ENCODE assay signal across 1 fruit fly cellular context in genomic region chr3R:26014262-26014833, dm6.
TF ChIP-seq lines count a peak whose summit lies in the region.

Gene Kaz-m1 (plus strand): TSS chr3R:26014721.

TF ChIP-seq in whole organism, embryonic, 481 proteins besides CTCF, POLR2A, EP300 and RAD21 (continued from another document and continues in another):
- TF ChIP-seq chm (GFP tag; IDR thresholded peaks at IDR 0.05; lab: Robert Waterston, UW) (no peak), CG13775 (GFP tag; optimal IDR thresholded peaks at IDR 0.05; lab: Kevin White, UChicago) (peak; percentile 7), Sox102F (GFP tag; optimal IDR thresholded peaks at IDR 0.05; lab: Kevin White, UChicago) (peak; percentile 63), CG7745 (tag; optimal IDR thresholded peaks at IDR 0.05; lab: Kevin White, UChicago) (no peak), dysf (GFP tag; IDR thresholded peaks at IDR 0.05; lab: Robert Waterston, UW) (no peak; the same call in 2 of the 3 replicates), Ets65A (GFP tag; lab: Kevin White, UChicago) (no peak), cato (GFP tag; optimal IDR thresholded peaks at IDR 0.05; lab: Kevin White, UChicago; ENCODE audit: borderline replicate concordance) (no peak), Doc2 (GFP tag; IDR thresholded peaks at IDR 0.05; lab: Robert Waterston, UW) (no peak), ERR (GFP tag; optimal IDR thresholded peaks at IDR 0.05; lab: Kevin White, UChicago) (no peak), CG11504 (tag; optimal IDR thresholded peaks at IDR 0.05; lab: Kevin White, UChicago) (peak; percentile 72), CG30020 (tag; optimal IDR thresholded peaks at IDR 0.05; lab: Kevin White, UChicago) (peak; percentile 4), CG6654 (GFP tag; optimal IDR thresholded peaks at IDR 0.05; lab: Kevin White, UChicago) (no peak), nom (GFP tag; optimal IDR thresholded peaks at IDR 0.05; lab: Kevin White, UChicago) (no peak), CG7357 (GFP tag; IDR thresholded peaks at IDR 0.05; lab: Robert Waterston, UW) (no peak), E2f2 (GFP tag; IDR thresholded peaks at IDR 0.05; lab: Robert Waterston, UW) (no peak), fd64A (GFP tag; optimal IDR thresholded peaks at IDR 0.05; lab: Kevin White, UChicago) (no peak), CG3407 (GFP tag; optimal IDR thresholded peaks at IDR 0.05; lab: Kevin White, UChicago) (peak; percentile 14), CG2116 (GFP tag; optimal IDR thresholded peaks at IDR 0.05; lab: Kevin White, UChicago) (no peak), Trl (optimal IDR thresholded peaks at IDR 0.05; lab: Kevin White, UChicago) (no peak), Trl (GFP tag; optimal IDR thresholded peaks at IDR 0.05; lab: Kevin White, UChicago) (no peak), pnt (GFP tag; optimal IDR thresholded peaks at IDR 0.05; lab: Kevin White, UChicago) (no peak), CG12659 (GFP tag; optimal IDR thresholded peaks at IDR 0.05; lab: Kevin White, UChicago) (peak; percentile 22), CkIIα-i1 (GFP tag; IDR thresholded peaks at IDR 0.05; lab: Robert Waterston, UW) (no peak), al (GFP tag; IDR thresholded peaks at IDR 0.05; lab: Robert Waterston, UW) (peak; percentile 32; the same call in 1 of the 2 replicates), Med (GFP tag; lab: Kevin White, UChicago) (peak; percentile 39), gsb-n (tag; optimal IDR thresholded peaks at IDR 0.05; lab: Kevin White, UChicago) (peak; percentile 57), CG11085 (GFP tag; IDR thresholded peaks at IDR 0.05; lab: Robert Waterston, UW) (no peak), grau (tag; optimal IDR thresholded peaks at IDR 0.05; lab: Kevin White, UChicago) (peak; percentile 75), Adf1 (GFP tag; IDR thresholded peaks at IDR 0.05; lab: Robert Waterston, UW) (no peak), CG15696 (tag; optimal IDR thresholded peaks at IDR 0.05; lab: Kevin White, UChicago) (peak; percentile 51), YL-1 (GFP tag; optimal IDR thresholded peaks at IDR 0.05; lab: Kevin White, UChicago) (no peak), ac (GFP tag; optimal IDR thresholded peaks at IDR 0.05; lab: Kevin White, UChicago) (no peak), eyg (GFP tag; optimal IDR thresholded peaks at IDR 0.05; lab: Kevin White, UChicago) (no peak), fd96Cb (tag; optimal IDR thresholded peaks at IDR 0.05; lab: Kevin White, UChicago) (peak; percentile 61), CG13894 (tag; optimal IDR thresholded peaks at IDR 0.05; lab: Kevin White, UChicago) (peak; percentile 21), CG31388 (GFP tag; optimal IDR thresholded peaks at IDR 0.05; lab: Kevin White, UChicago) (no peak), tgo (GFP tag; IDR thresholded peaks at IDR 0.05; lab: Robert Waterston, UW) (no peak; the same call in 2 of the 3 replicates), Mes4 (GFP tag; optimal IDR thresholded peaks at IDR 0.05; lab: Kevin White, UChicago) (no peak), pita (GFP tag; optimal IDR thresholded peaks at IDR 0.05; lab: Kevin White, UChicago) (no peak), Hr3 (GFP tag; optimal IDR thresholded peaks at IDR 0.05; lab: Kevin White, UChicago) (no peak), dm (GFP tag; optimal IDR thresholded peaks at IDR 0.05; lab: Kevin White, UChicago) (no peak), Asciz (GFP tag; optimal IDR thresholded peaks at IDR 0.05; lab: Kevin White, UChicago) (no peak), CG1792 (GFP tag; optimal IDR thresholded peaks at IDR 0.05; lab: Kevin White, UChicago) (no peak), amos (GFP tag; IDR thresholded peaks at IDR 0.05; lab: Robert Waterston, UW; ENCODE audit: partially characterized antibody) (no peak), Deaf1 (tag; optimal IDR thresholded peaks at IDR 0.05; lab: Kevin White, UChicago) (peak; percentile 56), Jarid2 (GFP tag; optimal IDR thresholded peaks at IDR 0.05; lab: Kevin White, UChicago) (no peak), sc (optimal IDR thresholded peaks at IDR 0.05; lab: Kevin White, UChicago) (no peak), sc (GFP tag; optimal IDR thresholded peaks at IDR 0.05; lab: Kevin White, UChicago) (peak; percentile 6), jumu (GFP tag; optimal IDR thresholded peaks at IDR 0.05; lab: Kevin White, UChicago) (no peak), ase (GFP tag; IDR thresholded peaks at IDR 0.05; lab: Robert Waterston, UW) (no peak), CG34376 (GFP tag; optimal IDR thresholded peaks at IDR 0.05; lab: Kevin White, UChicago) (no peak), D (optimal IDR thresholded peaks at IDR 0.05; lab: Kevin White, UChicago) (no peak), D (GFP tag; optimal IDR thresholded peaks at IDR 0.05; lab: Kevin White, UChicago) (peak; percentile 17), CG17568 (GFP tag; optimal IDR thresholded peaks at IDR 0.05; lab: Kevin White, UChicago) (no peak), CG33213 (GFP tag; optimal IDR thresholded peaks at IDR 0.05; lab: Kevin White, UChicago) (no peak), Gug (GFP tag; IDR thresholded peaks at IDR 0.05; lab: Robert Waterston, UW) (no peak), BEAF-32 (GFP tag; optimal IDR thresholded peaks at IDR 0.05; lab: Kevin White, UChicago) (no peak), Blimp-1 (GFP tag; optimal IDR thresholded peaks at IDR 0.05; lab: Kevin White, UChicago) (peak; percentile 57), CG13287 (GFP tag; IDR thresholded peaks at IDR 0.05; lab: Robert Waterston, UW; ENCODE audit: partially characterized antibody) (no peak), cg (GFP tag; optimal IDR thresholded peaks at IDR 0.05; lab: Kevin White, UChicago) (no peak), kni (GFP tag; optimal IDR thresholded peaks at IDR 0.05; lab: Kevin White, UChicago) (no peak), cad (GFP tag; optimal IDR thresholded peaks at IDR 0.05; lab: Kevin White, UChicago) (no peak), eve (GFP tag; optimal IDR thresholded peaks at IDR 0.05; lab: Kevin White, UChicago) (no peak), CG4328 (GFP tag; optimal IDR thresholded peaks at IDR 0.05; lab: Kevin White, UChicago) (no peak), mam (GFP tag; optimal IDR thresholded peaks at IDR 0.05; lab: Kevin White, UChicago) (no peak), Scr (GFP tag; IDR thresholded peaks at IDR 0.05; lab: Robert Waterston, UW; ENCODE audit: partially characterized antibody) (no peak), shn (GFP tag; optimal IDR thresholded peaks at IDR 0.05; lab: Kevin White, UChicago) (no peak), Dek (tag; optimal IDR thresholded peaks at IDR 0.05; lab: Kevin White, UChicago) (peak; percentile 50), Abd-B (GFP tag; optimal IDR thresholded peaks at IDR 0.05; lab: Kevin White, UChicago) (no peak), row (GFP tag; IDR thresholded peaks at IDR 0.05; lab: Robert Waterston, UW) (peak; percentile 87), crc (GFP tag; optimal IDR thresholded peaks at IDR 0.05; lab: Kevin White, UChicago) (no peak), dmrt99B (tag; optimal IDR thresholded peaks at IDR 0.05; lab: Kevin White, UChicago) (peak; percentile 58), rib (GFP tag; IDR thresholded peaks at IDR 0.05; lab: Robert Waterston, UW) (no peak), CG1529 (GFP tag; optimal IDR thresholded peaks at IDR 0.05; lab: Kevin White, UChicago) (peak; percentile 33), Ets97D (GFP tag; optimal IDR thresholded peaks at IDR 0.05; lab: Kevin White, UChicago) (no peak), CG7786 (GFP tag; optimal IDR thresholded peaks at IDR 0.05; lab: Kevin White, UChicago) (no peak), exex (tag; optimal IDR thresholded peaks at IDR 0.05; lab: Kevin White, UChicago) (peak; percentile 41), phol (tag; optimal IDR thresholded peaks at IDR 0.05; lab: Kevin White, UChicago) (peak; percentile 73), CG9437 (GFP tag; optimal IDR thresholded peaks at IDR 0.05; lab: Kevin White, UChicago) (peak; percentile 42), ranshi (GFP tag; IDR thresholded peaks at IDR 0.05; lab: Robert Waterston, UW) (0 out of 2 replicates have a peak, but pooled peaks have one; percentile 8), lov (optimal IDR thresholded peaks at IDR 0.05; lab: Kevin White, UChicago) (no peak), lov (GFP tag; IDR thresholded peaks at IDR 0.05; lab: Robert Waterston, UW) (no peak), seq (GFP tag; IDR thresholded peaks at IDR 0.05; lab: Robert Waterston, UW) (no peak), CG9727 (GFP tag; optimal IDR thresholded peaks at IDR 0.05; lab: Kevin White, UChicago) (peak; percentile 44), run (tag; optimal IDR thresholded peaks at IDR 0.05; lab: Kevin White, UChicago) (no peak), CG31224 (GFP tag; IDR thresholded peaks at IDR 0.05; lab: Robert Waterston, UW) (no peak), Xbp1 (GFP tag; optimal IDR thresholded peaks at IDR 0.05; lab: Kevin White, UChicago) (peak; percentile 20), mirr (GFP tag; optimal IDR thresholded peaks at IDR 0.05; lab: Kevin White, UChicago) (peak; percentile 4), CG15011 (GFP tag; optimal IDR thresholded peaks at IDR 0.05; lab: Kevin White, UChicago) (no peak), Taf1 (GFP tag; IDR thresholded peaks at IDR 0.05; lab: Robert Waterston, UW) (0 out of 2 replicates have a peak, but pooled peaks have one; percentile 6), CG7963 (GFP tag; IDR thresholded peaks at IDR 0.05; lab: Robert Waterston, UW; ENCODE audit: partially characterized antibody) (no peak), klu (GFP tag; IDR thresholded peaks at IDR 0.05; lab: Robert Waterston, UW) (no peak), NFAT (GFP tag; IDR thresholded peaks at IDR 0.05; lab: Robert Waterston, UW) (no peak), cwo (GFP tag; optimal IDR thresholded peaks at IDR 0.05; lab: Kevin White, UChicago) (peak; percentile 47), CG10431 (GFP tag; optimal IDR thresholded peaks at IDR 0.05; lab: Kevin White, UChicago) (no peak), bbx (GFP tag; IDR thresholded peaks at IDR 0.05; lab: Robert Waterston, UW; ENCODE audit: partially characterized antibody) (no peak), CG17802 (tag; optimal IDR thresholded peaks at IDR 0.05; lab: Kevin White, UChicago) (no peak), insv (GFP tag; optimal IDR thresholded peaks at IDR 0.05; lab: Kevin White, UChicago) (peak in 1 of 2 experiments; percentile 2), trem (tag; optimal IDR thresholded peaks at IDR 0.05; lab: Kevin White, UChicago) (peak; percentile 53), Stat92E (GFP tag; optimal IDR thresholded peaks at IDR 0.05; lab: Kevin White, UChicago) (peak in 1 of 3 experiments; percentile 51), fu2 (GFP tag; optimal IDR thresholded peaks at IDR 0.05; lab: Kevin White, UChicago) (no peak), tio (GFP tag; optimal IDR thresholded peaks at IDR 0.05; lab: Kevin White, UChicago) (no peak), MBD-R2 (GFP tag; IDR thresholded peaks at IDR 0.05; lab: Robert Waterston, UW) (peak; percentile 23; the same call in 1 of the 2 replicates), Nf-YB (GFP tag; optimal IDR thresholded peaks at IDR 0.05; lab: Kevin White, UChicago) (peak; percentile 56), B-H2 (GFP tag; optimal IDR thresholded peaks at IDR 0.05; lab: Kevin White, UChicago) (peak; percentile 6), CG34224 (GFP tag; IDR thresholded peaks at IDR 0.05; lab: Robert Waterston, UW; ENCODE audit: partially characterized antibody) (no peak), CG11247 (GFP tag; IDR thresholded peaks at IDR 0.05; lab: Robert Waterston, UW) (no peak), Atf-2 (GFP tag; optimal IDR thresholded peaks at IDR 0.05; lab: Kevin White, UChicago) (no peak), vvl (GFP tag; IDR thresholded peaks at IDR 0.05; lab: Robert Waterston, UW) (peak; percentile 53; the same call in 1 of the 2 replicates), hbn (GFP tag; IDR thresholded peaks at IDR 0.05; lab: Robert Waterston, UW; ENCODE audit: partially characterized antibody) (no peak), CG2875 (GFP tag; optimal IDR thresholded peaks at IDR 0.05; lab: Kevin White, UChicago) (no peak), crol (GFP tag; IDR thresholded peaks at IDR 0.05; lab: Robert Waterston, UW) (no peak), Bgb (GFP tag; IDR thresholded peaks at IDR 0.05; lab: Robert Waterston, UW; ENCODE audit: partially characterized antibody) (no peak), nmo (GFP tag; optimal IDR thresholded peaks at IDR 0.05; lab: Kevin White, UChicago) (peak; percentile 75), CG14014 (GFP tag; IDR thresholded peaks at IDR 0.05; lab: Robert Waterston, UW) (peak; percentile 35; the same call in 1 of the 2 replicates), CG3838 (GFP tag; optimal IDR thresholded peaks at IDR 0.05; lab: Kevin White, UChicago) (no peak), CG13296 (GFP tag; optimal IDR thresholded peaks at IDR 0.05; lab: Kevin White, UChicago) (peak; percentile 12), CG18619 (GFP tag; optimal IDR thresholded peaks at IDR 0.05; lab: Kevin White, UChicago) (peak; percentile 17), tx (GFP tag; optimal IDR thresholded peaks at IDR 0.05; lab: Kevin White, UChicago) (no peak), Hr51 (GFP tag; optimal IDR thresholded peaks at IDR 0.05; lab: Kevin White, UChicago) (peak in 1 of 2 experiments; percentile 66), br (optimal IDR thresholded peaks at IDR 0.05; lab: Kevin White, UChicago) (no peak), CG1647 (GFP tag; optimal IDR thresholded peaks at IDR 0.05; lab: Kevin White, UChicago) (no peak), zfh1 (GFP tag; IDR thresholded peaks at IDR 0.05; lab: Robert Waterston, UW) (no peak), sob (GFP tag; IDR thresholded peaks at IDR 0.05; lab: Robert Waterston, UW) (0 out of 2 replicates have a peak, but pooled peaks have one; percentile 24), CG15601 (tag; optimal IDR thresholded peaks at IDR 0.05; lab: Kevin White, UChicago) (peak; percentile 40), jing (GFP tag; optimal IDR thresholded peaks at IDR 0.05; lab: Kevin White, UChicago) (no peak), Xrp1 (GFP tag; IDR thresholded peaks at IDR 0.05; lab: Robert Waterston, UW) (peak; percentile 73), bab2 (GFP tag; optimal IDR thresholded peaks at IDR 0.05; lab: Kevin White, UChicago) (no peak), Atf6 (GFP tag; IDR thresholded peaks at IDR 0.05; lab: Robert Waterston, UW) (0 out of 2 replicates have a peak, but pooled peaks have one; percentile 25), schlank (tag; optimal IDR thresholded peaks at IDR 0.05; lab: Kevin White, UChicago) (no peak), Hr78 (GFP tag; optimal IDR thresholded peaks at IDR 0.05; lab: Kevin White, UChicago) (peak in 1 of 2 experiments; percentile 22), CG13424 (tag; optimal IDR thresholded peaks at IDR 0.05; lab: Kevin White, UChicago) (peak; percentile 61), nerfin-2 (GFP tag; IDR thresholded peaks at IDR 0.05; lab: Robert Waterston, UW; ENCODE audit: partially characterized antibody) (no peak), dan (GFP tag; IDR thresholded peaks at IDR 0.05; lab: Robert Waterston, UW) (no peak), nerfin-1 (tag; optimal IDR thresholded peaks at IDR 0.05; lab: Kevin White, UChicago) (peak; percentile 50)
